Fruit fly (Drosophila melanogaster) whole organism, prepupa: ENCODE data around the gene FucTA.

ENCODE experiments used
- Blimp-1 ChIP-seq: fragments of 200-800 bp; sonication (Bioruptor generic); optimal IDR thresholded peaks from 3 replicates; lab custom pipeline; 2017; ENCODE audit warnings: missing biosample characterization, missing genetic modification characterization, mild to moderate bottlenecking, moderate library complexity, missing genetic modification reagents
- CG10669 ChIP-seq: fragments of 200-800 bp; sonication (Bioruptor generic); optimal IDR thresholded peaks from 3 replicates; lab custom pipeline; 2018; ENCODE audit warnings: missing biosample characterization, mild to moderate bottlenecking, missing genetic modification characterization, moderate library complexity
- CG11762 ChIP-seq: fragments of 200-800 bp; sonication (Bioruptor generic); optimal IDR thresholded peaks from 3 replicates; lab custom pipeline; 2016; ENCODE audit warnings: missing biosample characterization, missing genetic modification characterization; ENCODE audit not compliant: insufficient read depth
- CG34406 ChIP-seq: fragments of 200-800 bp; sonication (Bioruptor generic); optimal IDR thresholded peaks from 3 replicates; lab custom pipeline; 2016; ENCODE audit warnings: missing biosample characterization, missing genetic modification characterization
- CG7368 ChIP-seq: fragments of 200-800 bp; sonication (Bioruptor generic); optimal IDR thresholded peaks from 3 replicates; lab custom pipeline; 2016; ENCODE audit warnings: missing biosample characterization, missing genetic modification characterization
- CG8319 ChIP-seq: fragments of 200-800 bp; sonication (Bioruptor generic); optimal IDR thresholded peaks from 3 replicates; lab custom pipeline; 2016; ENCODE audit warnings: missing biosample characterization, missing genetic modification characterization
- CG8632 ChIP-seq: fragments of 200-800 bp; sonication (Bioruptor generic); optimal IDR thresholded peaks from 3 replicates; lab custom pipeline; 2016; ENCODE audit warnings: missing biosample characterization, missing genetic modification characterization
- Eip78C ChIP-seq: fragments of 200-800 bp; sonication (Bioruptor generic); peaks from one replicate; lab custom pipeline; 2016; ENCODE audit warnings: missing biosample characterization, missing genetic modification characterization
- Ets96B ChIP-seq: fragments of 200-800 bp; optimal IDR thresholded peaks from 2 replicates; lab custom pipeline; 2019; ENCODE audit warnings: missing biosample characterization, mild to moderate bottlenecking, missing genetic modification characterization, moderate library complexity
- Hr39 ChIP-seq: fragments of 200-800 bp; sonication (Bioruptor generic); optimal IDR thresholded peaks from 2 replicates; lab custom pipeline; 2016; ENCODE audit warnings: missing biosample characterization, missing genetic modification characterization
- Sox102F ChIP-seq: fragments of 200-800 bp; sonication (Bioruptor generic); optimal IDR thresholded peaks from 2 replicates; lab custom pipeline; 2016; ENCODE audit warnings: missing biosample characterization, mild to moderate bottlenecking, missing genetic modification characterization
- pdm3 ChIP-seq: fragments of 200-800 bp; sonication (Bioruptor generic); optimal IDR thresholded peaks from 3 replicates; lab custom pipeline; 2016; ENCODE audit warnings: missing biosample characterization, missing genetic modification characterization
- salr ChIP-seq, 2 experiments: fragments of 200-800 bp; sonication (Bioruptor generic); optimal IDR thresholded peaks; 3 replicates each; lab custom pipeline; 2016 to 2018; ENCODE audit warnings: missing biosample characterization in 2 of 2, missing genetic modification characterization in 2 of 2, mild to moderate bottlenecking in 1 of 2
- ss ChIP-seq, 2 experiments: fragments of 200-800 bp; sonication (Bioruptor generic); optimal IDR thresholded peaks; 2 replicates in 1 of 2; 3 replicates in 1 of 2; lab custom pipeline; 2017 to 2018; ENCODE audit warnings: mild to moderate bottlenecking in 2 of 2, missing biosample characterization in 2 of 2, missing genetic modification characterization in 2 of 2, moderate library complexity in 1 of 2

DNA sequence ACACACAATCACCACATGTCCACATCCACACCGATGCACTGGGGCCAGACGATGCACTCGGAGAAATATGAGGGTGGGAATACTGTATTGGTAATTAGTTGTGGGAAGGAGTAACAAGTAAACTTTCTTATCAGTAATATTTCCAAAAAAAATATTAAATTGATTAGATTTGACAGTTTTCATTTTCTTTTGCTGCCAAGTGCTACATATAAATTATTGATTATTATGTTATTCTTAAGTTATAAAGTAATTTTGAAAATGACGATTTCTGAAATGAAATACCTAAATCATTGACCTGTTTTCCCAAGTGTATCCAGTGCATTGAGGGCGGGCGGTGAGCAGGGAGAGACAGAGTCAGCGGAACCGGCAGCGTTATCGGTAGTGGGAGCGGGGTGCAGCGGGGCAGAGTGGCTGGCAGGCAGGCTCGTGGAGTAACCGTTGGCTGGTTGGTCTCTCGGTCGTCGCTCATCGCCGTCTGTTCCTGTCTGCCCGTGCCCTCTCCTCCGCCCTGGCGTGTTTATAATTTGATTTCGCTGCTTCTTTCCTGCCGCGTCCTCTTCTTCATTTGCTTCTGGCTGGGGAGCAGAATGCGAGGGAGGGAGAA lies 39.1 kb upstream of the FucTA start:
- peak; percentile 95 for TF ChIP-seq Ets96B (tag; lab: Kevin White, UChicago)
- TF ChIP-seq CG7368 (GFP tag; lab: Kevin White, UChicago): peak; percentile 89
- TF ChIP-seq CG11762 (GFP tag; lab: Kevin White, UChicago): peak; percentile 91
- TF ChIP-seq Sox102F: peak; percentile 92
- peak; percentile 87 for TF ChIP-seq Hr39 (GFP tag; lab: Kevin White, UChicago)
- peak; percentile 92 for TF ChIP-seq pdm3 (GFP tag; lab: Kevin White, UChicago)
- TF ChIP-seq CG8319 (GFP tag; lab: Kevin White, UChicago): peak; percentile 91
- peak; percentile 95 for TF ChIP-seq CG8632 (GFP tag; lab: Kevin White, UChicago)
- peak; percentile 95 for TF ChIP-seq ss (GFP tag; optimal IDR thresholded peaks at IDR 0.05; lab: Kevin White, UChicago)
- peak; percentile 96 for TF ChIP-seq CG34406 (GFP tag; lab: Kevin White, UChicago)
- TF ChIP-seq CG10669 (GFP tag; lab: Kevin White, UChicago): peak; percentile 95
- TF ChIP-seq Eip78C (GFP tag; lab: Kevin White, UChicago): peak; percentile 99
- peak; percentile 85 for TF ChIP-seq Blimp-1
- TF ChIP-seq salr (GFP tag; optimal IDR thresholded peaks at IDR 0.05; lab: Kevin White, UChicago): peak; percentile 84 to 99
